Worm (Caenorhabditis elegans) whole organism, late embryonic: Measurements from ENCODE around the gene Y102F5A.1.

Experiments
- K09A11.1 ChIP-seq: sonication (generic microtip); optimal IDR thresholded peaks from 2 replicates; lab custom pipeline; 2017; ENCODE audit warnings: antibody characterized with exemption, mild to moderate bottlenecking, missing genetic modification characterization, missing compliant biosample characterization; ENCODE audit not compliant: insufficient read depth
- dmd-4 ChIP-seq: sonication (generic microtip); optimal IDR thresholded peaks from 2 replicates; lab custom pipeline; 2016; ENCODE audit warnings: borderline replicate concordance, missing genetic modification characterization, missing compliant biosample characterization
- dve-1 ChIP-seq: sonication (generic microtip); optimal IDR thresholded peaks from 2 replicates; lab custom pipeline; 2017; ENCODE audit warnings: antibody characterized with exemption, mild to moderate bottlenecking, missing genetic modification characterization, missing compliant biosample characterization
- elt-2 ChIP-seq: sonication (generic microtip); optimal IDR thresholded peaks from 2 replicates; lab custom pipeline; 2016; ENCODE audit warnings: missing genetic modification reagents, missing genetic modification characterization, missing compliant biosample characterization
- nfya-1 ChIP-seq: sonication (generic microtip); optimal IDR thresholded peaks from 2 replicates; lab custom pipeline; 2017; ENCODE audit warnings: missing genetic modification characterization, mild to moderate bottlenecking, missing compliant biosample characterization, antibody characterized with exemption, moderate library complexity
- pag-3 ChIP-seq: sonication (generic microtip); optimal IDR thresholded peaks from 2 replicates; lab custom pipeline; 2016; ENCODE audit warnings: missing compliant biosample characterization, missing genetic modification characterization, borderline replicate concordance
- ref-2 ChIP-seq: sonication (generic microtip); optimal IDR thresholded peaks from 2 replicates; lab custom pipeline; 2016; ENCODE audit warnings: missing genetic modification characterization, missing compliant biosample characterization

DNA sequence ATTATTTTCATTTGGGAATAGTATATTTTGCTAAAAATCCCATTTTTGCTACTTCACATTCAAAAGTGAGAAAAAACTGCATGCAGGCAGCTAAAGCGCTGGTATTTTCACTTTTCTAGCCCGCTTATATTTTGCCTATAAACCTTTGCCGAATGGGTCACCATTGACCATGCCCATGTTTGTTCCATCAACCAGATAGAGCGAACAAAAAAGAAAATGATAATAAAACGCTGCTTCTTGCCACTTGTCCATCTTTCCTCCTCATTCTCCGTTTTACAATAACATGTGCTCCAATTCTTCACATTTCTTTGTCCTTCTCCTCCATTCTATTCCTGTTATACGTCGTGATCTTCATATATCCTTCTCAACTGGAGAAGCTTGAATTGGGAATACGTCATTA, 39.6 kb upstream of the Y102F5A.1 start, which contains the start of gene tag-241:
- no peak for TF ChIP-seq dmd-4 (tag; lab: Kevin White, UChicago)
- no peak for TF ChIP-seq dve-1
- no peak for TF ChIP-seq K09A11.1 (tag; lab: Kevin White, UChicago)
- TF ChIP-seq elt-2, result no peak
- TF ChIP-seq nfya-1 (tag; lab: Kevin White, UChicago), result no peak
- TF ChIP-seq pag-3, result no peak
- TF ChIP-seq ref-2 (tag; lab: Kevin White, UChicago), result no peak
